Worm (Caenorhabditis elegans) whole organism, early embryonic: ENCODE measurements around the gene T27A8.3.

ENCODE experiments used
- F13C5.2 ChIP-seq: sonication (generic microtip); optimal IDR thresholded peaks from 2 replicates; lab custom pipeline; 2017; ENCODE audit warnings: mild to moderate bottlenecking, missing genetic modification characterization, inconsistent platforms, missing compliant biosample characterization
- aly-1 ChIP-seq: sonication (generic microtip); optimal IDR thresholded peaks from 2 replicates; lab custom pipeline; 2016; ENCODE audit warnings: missing genetic modification characterization, missing compliant biosample characterization
- ama-1 ChIP-seq: fragments of 150-350 bp; optimal IDR thresholded peaks from 2 replicates; lab custom pipeline; 2014
- ceh-13 ChIP-seq: fragments of 200-800 bp; sonication (Bioruptor generic); optimal IDR thresholded peaks from 2 replicates; lab custom pipeline; 2018; ENCODE audit warnings: mild to moderate bottlenecking, missing genetic modification characterization, missing compliant biosample characterization
- ceh-36 ChIP-seq: sonication (generic microtip); optimal IDR thresholded peaks from 2 replicates; lab custom pipeline; 2016; ENCODE audit warnings: missing genetic modification characterization, inconsistent platforms, missing compliant biosample characterization
- hmbx-1 ChIP-seq: sonication (generic microtip); optimal IDR thresholded peaks from 2 replicates; lab custom pipeline; 2016; ENCODE audit warnings: mild to moderate bottlenecking, missing genetic modification characterization, missing compliant biosample characterization
- hmg-4 ChIP-seq: fragments of 200-800 bp; sonication (Bioruptor generic); optimal IDR thresholded peaks from 2 replicates; lab custom pipeline; 2018; ENCODE audit warnings: mild to moderate bottlenecking, missing genetic modification characterization, missing compliant biosample characterization
- hnd-1 ChIP-seq: sonication (generic microtip); optimal IDR thresholded peaks from 2 replicates; lab custom pipeline; 2016; ENCODE audit warnings: missing genetic modification characterization, missing compliant biosample characterization
- pes-1 ChIP-seq: fragments of 200-800 bp; sonication (Bioruptor generic); IDR thresholded peaks from 2 replicates; pipeline ENCODE4 v1.3.6; 2022; ENCODE audit warnings: missing genetic modification reagents, missing genetic modification characterization, missing compliant biosample characterization
- sea-1 ChIP-seq: fragments of 200-800 bp; sonication (Bioruptor generic); conservative IDR thresholded peaks from 2 replicates; pipeline ENCODE4 v1.3.6; 2022; ENCODE audit warnings: missing genetic modification characterization, missing compliant biosample characterization

- no peak for TF ChIP-seq ceh-13 (GFP tag; lab: Kevin White, UChicago)
- no peak for TF ChIP-seq sea-1
- TF ChIP-seq pes-1 (GFP tag; lab: Robert Waterston, UW): no peak
- TF ChIP-seq hmg-4: no peak
- TF ChIP-seq F13C5.2 (tag; lab: Kevin White, UChicago): no peak
- TF ChIP-seq aly-1 (tag; lab: Kevin White, UChicago): no peak
- no peak for TF ChIP-seq ceh-36 (tag; lab: Kevin White, UChicago)
- no peak for TF ChIP-seq ama-1
- no peak for TF ChIP-seq hnd-1
- TF ChIP-seq hmbx-1: no peak
These were observed 23.3 kb upstream of the T27A8.3 start for ce11 chrX:16039173-16039572.
